Fruit fly (Drosophila melanogaster): ENCODE results near the gene CG6380.
A peak's percentile ranks its signal among the peaks of the same experiment; 100 is the strongest.

Gene CG6380

DNA sequence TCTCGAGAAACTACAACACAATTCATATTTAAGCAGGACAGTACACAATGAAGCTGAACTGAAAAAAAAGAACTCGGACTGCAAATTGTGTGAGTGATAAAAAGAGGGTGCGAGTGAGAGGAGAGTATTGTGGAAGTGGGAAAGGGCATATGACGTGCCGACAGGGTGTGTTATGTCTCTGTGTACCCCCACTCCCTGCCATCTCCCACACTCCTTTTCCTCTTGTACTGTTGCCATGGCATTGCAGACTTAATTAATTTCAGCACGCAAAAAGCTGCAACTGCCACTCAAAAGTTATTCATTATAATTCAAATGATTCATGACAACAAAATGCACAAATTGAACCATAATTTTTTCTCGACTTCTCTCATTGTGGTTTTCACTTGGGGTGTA, 24.6 kb downstream of the CG6380 start:
- TF ChIP-seq CG4496 (GFP tag; IDR thresholded peaks at IDR 0.05) (no peak), CG34367 (tag; optimal IDR thresholded peaks at IDR 0.05) (no peak), CG12605 (GFP tag; IDR thresholded peaks at IDR 0.05) (no peak), CG9948 (tag; optimal IDR thresholded peaks at IDR 0.05) (no peak), Pif1A (GFP tag; optimal IDR thresholded peaks at IDR 0.05) (no peak), fd96Ca (GFP tag; IDR thresholded peaks at IDR 0.05) (no peak), EcR (GFP tag; optimal IDR thresholded peaks at IDR 0.05) (no peak), rn (GFP tag; IDR thresholded peaks at IDR 0.05) (no peak), CG14655 (GFP tag; optimal IDR thresholded peaks at IDR 0.05) (no peak)

DNA sequence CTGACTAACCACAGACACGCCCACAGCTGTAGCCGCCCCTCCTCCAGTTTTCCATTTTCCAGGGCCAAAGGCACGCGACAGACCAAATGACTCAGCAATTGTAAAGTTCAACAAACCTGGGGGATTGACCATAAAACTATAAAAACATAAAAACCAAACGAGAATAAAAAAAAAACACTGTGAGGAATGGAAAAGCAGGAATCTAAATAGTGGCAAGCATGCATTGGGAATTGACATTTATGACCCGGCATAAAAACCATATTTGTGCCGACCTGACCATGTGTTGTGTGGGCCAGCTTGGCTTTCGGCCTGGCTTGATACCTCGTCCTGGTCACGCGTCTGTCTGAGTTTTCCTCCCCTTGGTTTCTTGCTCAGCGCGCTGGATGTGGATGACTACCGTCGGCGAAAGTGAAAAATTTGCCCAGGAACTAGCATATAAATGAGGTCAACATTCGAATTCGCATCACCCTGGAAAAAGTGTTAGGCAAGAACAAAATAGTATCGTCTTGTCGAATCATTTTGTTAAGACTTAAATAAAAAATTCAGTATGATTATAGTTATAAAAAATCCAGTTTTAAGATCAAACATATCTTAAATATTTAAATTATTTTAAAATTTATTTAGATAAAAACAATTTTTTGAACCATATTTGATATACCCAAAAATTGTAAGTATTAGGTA, 25.2 kb downstream of the CG6380 start:
- TF ChIP-seq D1 (tag; optimal IDR thresholded peaks at IDR 0.05) (no peak), CG14655 (GFP tag; optimal IDR thresholded peaks at IDR 0.05) (peak; percentile 22), fd96Ca (GFP tag; IDR thresholded peaks at IDR 0.05) (no peak), CG13204 (GFP tag; optimal IDR thresholded peaks at IDR 0.05) (no peak), CG17806 (tag; optimal IDR thresholded peaks at IDR 0.05) (peak; percentile 17), CG15710 (tag; optimal IDR thresholded peaks at IDR 0.05) (peak; percentile 34), CG8159 (tag; optimal IDR thresholded peaks at IDR 0.05) (peak; percentile 60), CG12605 (GFP tag; IDR thresholded peaks at IDR 0.05) (no peak), Pif1A (GFP tag; optimal IDR thresholded peaks at IDR 0.05) (no peak), CG9948 (tag; optimal IDR thresholded peaks at IDR 0.05) (peak; percentile 29)

DNA sequence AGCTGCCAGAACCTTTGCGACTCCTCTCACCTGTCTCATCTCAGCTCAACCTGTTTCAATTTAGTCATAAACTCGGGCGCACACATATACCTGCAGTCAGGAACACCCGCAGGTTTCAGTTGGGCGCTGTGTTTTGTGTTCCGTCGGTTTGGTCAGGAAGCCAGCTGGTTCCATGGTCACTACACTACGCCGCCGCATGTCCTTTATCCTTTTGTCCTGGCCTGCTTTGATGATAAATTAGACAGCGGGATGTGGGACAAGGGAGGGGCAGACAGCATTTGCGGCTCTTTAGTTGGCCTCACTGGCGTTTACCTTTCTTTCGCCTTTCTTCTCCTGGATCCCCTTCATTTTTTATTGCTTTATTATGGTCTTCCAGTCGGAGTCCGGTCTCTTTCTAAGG, 28.6 kb downstream of the CG6380 start:
- TF ChIP-seq CG4496 (GFP tag; IDR thresholded peaks at IDR 0.05): no peak
- no peak for TF ChIP-seq CG15710 (tag; optimal IDR thresholded peaks at IDR 0.05)
- TF ChIP-seq CG12605 (GFP tag; IDR thresholded peaks at IDR 0.05): no peak
- TF ChIP-seq gl (tag; optimal IDR thresholded peaks at IDR 0.05): no peak
- TF ChIP-seq D1 (tag; optimal IDR thresholded peaks at IDR 0.05): no peak
- TF ChIP-seq Ets98B (GFP tag; IDR thresholded peaks at IDR 0.05): no peak
- TF ChIP-seq Pif1A (GFP tag; optimal IDR thresholded peaks at IDR 0.05): no peak
- no peak for TF ChIP-seq CG8301 (tag; optimal IDR thresholded peaks at IDR 0.05)
- TF ChIP-seq CG14655 (GFP tag; optimal IDR thresholded peaks at IDR 0.05): no peak

DNA sequence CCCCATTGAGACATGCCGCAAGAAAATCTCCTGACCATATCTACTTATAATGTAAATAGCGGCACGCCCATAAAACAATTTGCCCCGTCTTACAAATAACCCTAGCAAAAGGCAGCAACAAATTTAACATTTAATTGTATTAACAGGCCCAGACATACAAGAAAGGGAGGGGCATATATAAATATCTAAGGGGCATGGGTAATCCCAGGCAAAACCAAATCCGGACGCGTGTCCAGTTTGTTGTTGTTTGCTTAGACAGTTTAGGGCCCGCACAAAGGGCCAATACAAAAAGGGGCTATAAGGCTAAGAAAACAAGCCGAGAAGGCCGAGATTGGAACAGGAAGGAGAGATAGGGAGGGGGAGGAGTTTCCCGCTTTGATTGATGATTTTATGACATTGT, 29.8 kb downstream of the CG6380 start:
- TF ChIP-seq CG8301 (tag; optimal IDR thresholded peaks at IDR 0.05) (no peak), CG14655 (GFP tag; optimal IDR thresholded peaks at IDR 0.05) (no peak), CG32121 (GFP tag; IDR thresholded peaks at IDR 0.05) (no peak), Pif1A (GFP tag; optimal IDR thresholded peaks at IDR 0.05) (no peak), CG17806 (tag; optimal IDR thresholded peaks at IDR 0.05) (no peak), rn (GFP tag; IDR thresholded peaks at IDR 0.05) (no peak), Snoo (tag; optimal IDR thresholded peaks at IDR 0.05) (no peak), CG4496 (GFP tag; IDR thresholded peaks at IDR 0.05) (no peak), gl (tag; optimal IDR thresholded peaks at IDR 0.05) (no peak), CG15710 (tag; optimal IDR thresholded peaks at IDR 0.05) (no peak), CG10348 (GFP tag; IDR thresholded peaks at IDR 0.05) (no peak), Pif1B (GFP tag; optimal IDR thresholded peaks at IDR 0.05) (no peak), CG12605 (GFP tag; IDR thresholded peaks at IDR 0.05) (no peak), fd96Ca (GFP tag; IDR thresholded peaks at IDR 0.05) (no peak)

DNA sequence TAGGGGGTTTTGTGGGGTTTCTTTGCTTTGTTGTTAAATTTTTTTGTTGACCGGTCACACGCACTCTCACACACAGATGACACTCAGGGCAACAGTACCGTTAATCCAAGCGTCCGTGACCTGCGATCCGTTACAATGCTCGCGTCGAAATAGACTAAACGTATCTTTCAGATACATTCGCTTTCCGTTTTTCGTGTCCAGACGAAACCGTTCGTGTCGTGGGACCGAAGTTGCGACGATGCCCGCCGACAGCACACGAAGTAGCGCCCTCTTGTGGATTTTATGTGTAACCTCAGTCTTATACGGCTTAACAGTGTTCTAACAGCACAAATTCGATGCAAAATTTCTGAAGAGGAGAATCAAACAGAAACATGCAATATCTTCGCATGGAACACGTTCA, 31.4 kb downstream of the CG6380 start, which contains the start of gene beat-IIIc:
TSS of gene beat-IIIc (minus strand) at position 158 of the 400 bp plus-strand sequence.
- no peak for TF ChIP-seq EcR (GFP tag; optimal IDR thresholded peaks at IDR 0.05)
- no peak for TF ChIP-seq CG34367 (tag; optimal IDR thresholded peaks at IDR 0.05)
- TF ChIP-seq Pif1B (GFP tag; optimal IDR thresholded peaks at IDR 0.05): no peak
- TF ChIP-seq CG8159 (tag; optimal IDR thresholded peaks at IDR 0.05): no peak
- no peak for TF ChIP-seq Snoo (tag; optimal IDR thresholded peaks at IDR 0.05)
- TF ChIP-seq CG9948 (tag; optimal IDR thresholded peaks at IDR 0.05): no peak
- TF ChIP-seq gl (tag; optimal IDR thresholded peaks at IDR 0.05): no peak
- TF ChIP-seq rn (GFP tag; IDR thresholded peaks at IDR 0.05): no peak
- TF ChIP-seq CG15710 (tag; optimal IDR thresholded peaks at IDR 0.05): no peak
- no peak for TF ChIP-seq Ets98B (GFP tag; IDR thresholded peaks at IDR 0.05)
- no peak for TF ChIP-seq CG10348 (GFP tag; IDR thresholded peaks at IDR 0.05)
- TF ChIP-seq CG14655 (GFP tag; optimal IDR thresholded peaks at IDR 0.05): no peak
- no peak; the same call in 2 of the 3 replicates for TF ChIP-seq CG4496 (GFP tag; IDR thresholded peaks at IDR 0.05)
- TF ChIP-seq CG12605 (GFP tag; IDR thresholded peaks at IDR 0.05): no peak
- no peak for TF ChIP-seq fd96Ca (GFP tag; IDR thresholded peaks at IDR 0.05)
- no peak for TF ChIP-seq CG17806 (tag; optimal IDR thresholded peaks at IDR 0.05)
- no peak for TF ChIP-seq CG32121 (GFP tag; IDR thresholded peaks at IDR 0.05)
- no peak for TF ChIP-seq Pif1A (GFP tag; optimal IDR thresholded peaks at IDR 0.05)

DNA sequence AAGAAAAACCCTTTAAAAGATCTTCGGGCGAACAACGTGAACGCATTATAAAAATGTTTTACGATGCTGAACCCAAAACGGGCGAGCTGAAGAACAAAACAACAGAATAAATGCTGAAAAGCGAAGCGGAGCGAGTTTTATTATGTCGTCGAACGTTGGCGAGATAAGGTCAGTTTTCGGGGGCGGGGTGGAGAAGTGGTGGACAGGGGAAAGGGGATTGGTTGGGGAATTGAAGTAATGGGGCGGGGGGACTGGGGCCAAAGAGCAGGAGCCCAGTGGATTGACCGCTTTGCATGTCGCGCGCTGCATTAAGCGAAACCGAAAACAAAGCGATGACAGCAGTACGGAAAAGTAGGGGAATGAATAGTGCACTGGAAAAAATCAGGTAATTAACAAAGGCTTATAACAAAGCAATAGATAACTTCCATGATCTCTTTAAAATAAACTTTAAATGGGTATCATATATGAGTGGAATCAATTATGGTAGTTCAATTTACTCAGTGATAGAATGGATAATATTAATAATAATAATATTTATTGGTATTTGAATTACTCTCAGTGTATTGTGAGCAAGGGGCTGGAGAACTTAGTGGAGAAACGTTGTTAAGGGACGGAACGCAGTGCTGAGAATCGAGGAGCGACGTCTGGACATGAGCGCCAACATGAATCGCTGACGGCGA, 48.8 kb downstream of the CG6380 start:
- TF ChIP-seq fd96Ca (GFP tag; IDR thresholded peaks at IDR 0.05) (no peak), CG8159 (tag; optimal IDR thresholded peaks at IDR 0.05) (peak; percentile 94), CG4496 (GFP tag; IDR thresholded peaks at IDR 0.05) (peak; percentile 70; the same call in 1 of the 3 replicates), EcR (GFP tag; optimal IDR thresholded peaks at IDR 0.05) (peak; percentile 57), CG8301 (tag; optimal IDR thresholded peaks at IDR 0.05) (peak; percentile 65), CG34367 (tag; optimal IDR thresholded peaks at IDR 0.05) (peak; percentile 56), Pif1A (GFP tag; optimal IDR thresholded peaks at IDR 0.05) (peak; percentile 29), CG14655 (GFP tag; optimal IDR thresholded peaks at IDR 0.05) (peak; percentile 77), Pif1B (GFP tag; optimal IDR thresholded peaks at IDR 0.05) (peak; percentile 37), Ets98B (GFP tag; IDR thresholded peaks at IDR 0.05) (peak; percentile 35), rn (GFP tag; IDR thresholded peaks at IDR 0.05) (0 out of 2 replicates have a peak, but pooled peaks have one; percentile 5), CG9948 (tag; optimal IDR thresholded peaks at IDR 0.05) (peak; percentile 88), CG13204 (GFP tag; optimal IDR thresholded peaks at IDR 0.05) (peak; percentile 37), CG32121 (GFP tag; IDR thresholded peaks at IDR 0.05) (peak; percentile 62; the same call in 1 of the 2 replicates), CG15710 (tag; optimal IDR thresholded peaks at IDR 0.05) (peak; percentile 74), Snoo (tag; optimal IDR thresholded peaks at IDR 0.05) (peak; percentile 36), CG17806 (tag; optimal IDR thresholded peaks at IDR 0.05) (peak; percentile 92), gl (tag; optimal IDR thresholded peaks at IDR 0.05) (peak; percentile 69), CG12605 (GFP tag; IDR thresholded peaks at IDR 0.05) (peak; percentile 49; the same call in 1 of the 2 replicates), CG10348 (GFP tag; IDR thresholded peaks at IDR 0.05) (0 out of 2 replicates have a peak, but pooled peaks have one; percentile 8), D1 (tag; optimal IDR thresholded peaks at IDR 0.05) (peak; percentile 58)

Measured in whole organism, pupa.